Fruit fly (Drosophila melanogaster) whole organism: Measurements from ENCODE around the gene Prosbeta4R2.

Experiments used
- CG8478 ChIP-seq: fragments of >200 bp; optimal IDR thresholded peaks from 2 replicates; lab custom pipeline; 2018; ENCODE audit warnings: inconsistent platforms
- Dll ChIP-seq: fragments of >200 bp; optimal IDR thresholded peaks from 2 replicates; lab custom pipeline; 2017
- EcR ChIP-seq, 2 experiments: fragments of >200 bp; optimal IDR thresholded peaks; 2 replicates each; lab custom pipeline; 2017; ENCODE audit warnings: missing biosample characterization in 2 of 2, missing genetic modification characterization in 2 of 2, missing genetic modification reagents in 2 of 2
- pan ChIP-seq: fragments of >200 bp; optimal IDR thresholded peaks from 2 replicates; lab custom pipeline; 2017
- psq ChIP-seq: fragments of >200 bp; optimal IDR thresholded peaks from 2 replicates; lab custom pipeline; 2017
- usp ChIP-seq: fragments of >200 bp; optimal IDR thresholded peaks from 2 replicates; lab custom pipeline; 2017; ENCODE audit warnings: missing biosample characterization, missing genetic modification characterization, mixed read lengths

dm6 chr2L:2619887-2620286 lies 35.3 kb upstream of the Prosbeta4R2 start, which contains the start of gene CG43403:
- no peak for TF ChIP-seq pan
- no peak for TF ChIP-seq usp (GFP tag; lab: Kevin White, UChicago)
- no peak for TF ChIP-seq CG8478 (lab: Kevin White, UChicago)
- TF ChIP-seq EcR (GFP tag; optimal IDR thresholded peaks at IDR 0.05; lab: Kevin White, UChicago): no peak
- TF ChIP-seq psq (lab: Kevin White, UChicago): no peak
- no peak for TF ChIP-seq Dll
